Fruit fly (Drosophila melanogaster) whole organism: ENCODE data around the gene CG1640.

ENCODE experiments used
- CG8478 ChIP-seq: fragments of >200 bp; optimal IDR thresholded peaks from 2 replicates; lab custom pipeline; 2018; ENCODE audit warnings: inconsistent platforms
- Dll ChIP-seq: fragments of >200 bp; optimal IDR thresholded peaks from 2 replicates; lab custom pipeline; 2017
- psq ChIP-seq: fragments of >200 bp; optimal IDR thresholded peaks from 2 replicates; lab custom pipeline; 2017
- usp ChIP-seq: fragments of >200 bp; optimal IDR thresholded peaks from 2 replicates; lab custom pipeline; 2017; ENCODE audit warnings: missing biosample characterization, missing genetic modification characterization, mixed read lengths

dm6 chrX:13358240-13358799, 12.1 kb upstream of the CG1640 start:
- no peak for TF ChIP-seq CG8478
- no peak for TF ChIP-seq psq (lab: Kevin White, UChicago)
- no peak for TF ChIP-seq usp (GFP tag; lab: Kevin White, UChicago)
- no peak for TF ChIP-seq Dll (lab: Kevin White, UChicago)
